Worm (Caenorhabditis elegans) whole organism, late embryonic: ENCODE measurements around the gene gei-1.

ENCODE experiments used
- ceh-24 ChIP-seq: sonication (generic microtip); optimal IDR thresholded peaks from 2 replicates; lab custom pipeline; 2016; ENCODE audit warnings: mild to moderate bottlenecking, missing genetic modification characterization, missing compliant biosample characterization
- ceh-30 ChIP-seq: fragments of 150-350 bp; optimal IDR thresholded peaks from 2 replicates; lab custom pipeline; 2014; ENCODE audit warnings: missing biosample characterization, missing genetic modification characterization
- ceh-45 ChIP-seq: fragments of 200-800 bp; sonication (Bioruptor generic); IDR thresholded peaks from 2 replicates; pipeline ENCODE4 v1.3.6; 2022; ENCODE audit warnings: missing genetic modification reagents, missing genetic modification characterization, missing compliant biosample characterization
- ceh-48 ChIP-seq: sonication (generic microtip); optimal IDR thresholded peaks from 2 replicates; lab custom pipeline; 2016; ENCODE audit warnings: missing genetic modification characterization, inconsistent platforms, missing compliant biosample characterization
- ceh-9 ChIP-seq: sonication (generic microtip); optimal IDR thresholded peaks from 2 replicates; lab custom pipeline; 2016; ENCODE audit warnings: mild to moderate bottlenecking, missing genetic modification characterization, inconsistent platforms, missing compliant biosample characterization
- elt-2 ChIP-seq: sonication (generic microtip); optimal IDR thresholded peaks from 2 replicates; lab custom pipeline; 2016; ENCODE audit warnings: missing genetic modification reagents, missing genetic modification characterization, missing compliant biosample characterization
- gmeb-2 ChIP-seq: sonication (generic microtip); optimal IDR thresholded peaks from 2 replicates; lab custom pipeline; 2016; ENCODE audit warnings: missing genetic modification characterization, inconsistent platforms, missing compliant biosample characterization
- madf-2 ChIP-seq: sonication (generic microtip); optimal IDR thresholded peaks from 2 replicates; lab custom pipeline; 2017; ENCODE audit warnings: missing genetic modification characterization, missing compliant biosample characterization
- nfya-1 ChIP-seq: sonication (generic microtip); optimal IDR thresholded peaks from 2 replicates; lab custom pipeline; 2017; ENCODE audit warnings: missing genetic modification characterization, mild to moderate bottlenecking, missing compliant biosample characterization, antibody characterized with exemption, moderate library complexity
- odd-2 ChIP-seq: sonication (generic microtip); optimal IDR thresholded peaks from 2 replicates; lab custom pipeline; 2017; ENCODE audit warnings: antibody characterized with exemption, mild to moderate bottlenecking, missing genetic modification characterization, missing compliant biosample characterization
- pag-3 ChIP-seq: sonication (generic microtip); optimal IDR thresholded peaks from 2 replicates; lab custom pipeline; 2016; ENCODE audit warnings: missing compliant biosample characterization, missing genetic modification characterization, borderline replicate concordance
- tbx-2 ChIP-seq: sonication (generic microtip); optimal IDR thresholded peaks from 2 replicates; lab custom pipeline; 2016; ENCODE audit warnings: missing genetic modification characterization, missing compliant biosample characterization
- unc-3 ChIP-seq, 2 experiments: fragments of 200-800 bp in 1 of 2; sonication (Bioruptor generic) in 1 of 2; sonication (generic microtip) in 1 of 2; conservative IDR thresholded peaks in 1 of 2; optimal IDR thresholded peaks in 1 of 2; 2 replicates each; pipeline versions ENCODE4 v1.3.6 to Lab custom; 2016 to 2022; ENCODE audit warnings: missing compliant biosample characterization in 2 of 2, missing genetic modification characterization in 2 of 2, missing genetic modification reagents in 1 of 2
- zip-5 ChIP-seq: sonication (generic microtip); optimal IDR thresholded peaks from 2 replicates; lab custom pipeline; 2016; ENCODE audit warnings: missing genetic modification characterization, missing compliant biosample characterization

gei-1 gene

DNA sequence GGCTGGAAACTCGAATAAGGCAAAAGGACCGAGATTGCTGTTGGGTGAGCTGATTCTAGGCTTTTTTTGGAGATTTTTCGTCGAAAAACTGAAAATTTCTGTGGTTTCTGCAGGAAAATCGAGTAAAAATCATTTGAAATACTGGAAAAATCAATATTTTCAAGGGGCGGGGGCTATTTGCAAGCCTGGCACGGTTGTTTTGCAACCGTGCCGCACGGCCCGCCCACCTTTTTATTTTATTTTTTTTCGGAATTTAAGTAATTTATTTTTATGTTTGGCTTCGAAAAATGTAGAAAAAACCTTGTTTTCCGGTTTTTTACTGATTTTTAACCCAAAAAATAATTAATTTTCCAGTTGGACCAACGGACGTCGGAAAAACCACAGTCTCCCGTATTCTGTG, 53.8 kb downstream of the gei-1 start:
- no peak for TF ChIP-seq ceh-45 (GFP tag; lab: Robert Waterston, UW)
- no peak for TF ChIP-seq madf-2 (tag; lab: Kevin White, UChicago)
- no peak for TF ChIP-seq pag-3 (tag; lab: Kevin White, UChicago)
- no peak for TF ChIP-seq zip-5
- peak; percentile 29 for TF ChIP-seq ceh-48 (tag; lab: Kevin White, UChicago)

DNA sequence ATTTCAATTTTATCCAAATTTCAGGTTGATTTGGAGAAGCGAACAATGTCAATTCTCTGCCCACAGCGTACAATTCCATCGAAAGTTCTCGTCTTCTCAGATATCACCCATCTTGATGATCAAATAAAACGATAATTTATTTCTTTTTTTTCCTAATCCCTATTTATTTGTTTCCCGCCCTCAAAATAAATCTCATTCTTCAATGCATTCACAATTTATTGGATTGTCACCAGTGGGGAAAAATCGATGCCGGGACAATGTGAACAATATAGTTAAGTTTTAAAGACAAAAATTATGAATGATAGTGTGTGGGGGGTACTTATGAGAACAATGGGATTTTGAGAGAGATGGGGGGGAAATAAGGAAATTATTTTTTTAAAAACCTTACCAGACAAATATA, 55.8 kb downstream of the gei-1 start:
- no peak for TF ChIP-seq tbx-2 (tag; lab: Kevin White, UChicago)
- TF ChIP-seq ceh-24 (tag; lab: Kevin White, UChicago) = no peak
- no peak for TF ChIP-seq gmeb-2 (tag; lab: Kevin White, UChicago)
- no peak for TF ChIP-seq ceh-30 (tag; lab: Kevin White, UChicago)
- TF ChIP-seq ceh-9 (tag; lab: Kevin White, UChicago) = no peak

DNA sequence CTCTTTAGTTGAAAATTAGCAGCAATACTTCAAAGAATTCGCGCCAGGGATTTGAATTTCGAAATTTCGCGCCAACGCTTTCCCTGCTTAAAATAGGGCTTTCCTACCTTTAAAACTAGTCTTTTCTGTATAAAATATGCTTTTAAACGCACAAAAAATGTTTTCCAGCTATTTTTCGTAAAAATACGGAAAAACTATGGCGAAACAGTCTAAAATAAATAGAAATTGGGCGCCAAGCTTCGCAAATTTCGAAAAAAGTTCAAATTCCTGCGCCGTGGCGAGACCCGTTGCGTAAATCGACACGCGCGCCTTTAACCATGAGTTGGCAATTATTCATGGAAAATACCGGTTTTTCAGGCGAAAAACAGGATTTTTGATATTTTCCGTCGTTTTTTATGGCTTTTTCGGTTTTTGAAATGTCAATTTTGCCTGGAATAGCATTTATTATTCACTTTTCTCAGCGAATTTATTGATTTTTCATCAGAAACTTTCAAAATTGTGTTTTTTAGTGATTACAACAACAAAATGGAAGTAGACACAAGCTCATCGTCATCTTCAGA, 59.8 kb downstream of the gei-1 start, which contains the start of the genes npp-9 and F59A2.5:
Gene npp-9, minus strand, starts transcription at position 126 of the 560 bp plus-strand sequence.
Gene F59A2.5, plus strand, starts transcription at position 510 of the 560 bp plus-strand sequence.
- TF ChIP-seq nfya-1 (tag; lab: Kevin White, UChicago) (peak; percentile 15), unc-3 (GFP tag; conservative IDR thresholded peaks at IDR 0.05; lab: Robert Waterston, UW) (0 out of 2 replicates have a peak, but pooled peaks have one; percentile 6), unc-3 (tag; optimal IDR thresholded peaks at IDR 0.05; lab: Kevin White, UChicago) (no peak), odd-2 (tag; lab: Kevin White, UChicago) (no peak), tbx-2 (tag; lab: Kevin White, UChicago) (peak; percentile 8), ceh-48 (tag; lab: Kevin White, UChicago) (no peak)

DNA sequence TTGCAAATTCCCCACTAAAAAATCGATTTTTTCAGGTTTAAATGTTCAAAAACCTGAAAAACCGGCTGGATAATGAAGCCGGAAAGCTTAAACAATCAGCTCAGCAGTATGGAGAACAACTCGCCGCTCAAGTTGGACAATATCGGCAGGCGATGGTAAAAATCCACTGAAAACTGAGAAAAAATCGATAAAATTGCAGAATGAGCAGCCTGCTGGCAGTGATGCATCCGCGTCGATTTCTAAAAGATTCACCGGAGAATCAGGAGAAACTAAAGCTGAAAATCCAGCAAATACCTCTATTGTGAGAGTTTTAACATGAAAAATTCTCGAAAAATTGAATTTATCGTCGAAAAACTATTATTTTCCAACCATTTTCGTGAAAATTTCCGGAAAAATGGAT, 60.9 kb downstream of the gei-1 start, which contains the start of gene golg-4:
Gene golg-4, plus strand, starts transcription at position 34 of the 400 bp plus-strand sequence.
- peak; percentile 12 for TF ChIP-seq ceh-48 (tag; lab: Kevin White, UChicago)
- TF ChIP-seq elt-2 (tag; lab: Kevin White, UChicago) = no peak
- TF ChIP-seq, all 69 proteins: peak for 1
